Fruit fly (Drosophila melanogaster) whole organism, pupa: Measurements from ENCODE around the gene CG10254.

Experiments used
- CG10348 ChIP-seq: fragments of 200-800 bp; sonication (Bioruptor generic); IDR thresholded peaks from 2 replicates; pipeline ENCODE4 v1.3.6; 2022; ENCODE audit warnings: missing biosample characterization, missing genetic modification characterization
- CG15710 ChIP-seq: fragments of 200-800 bp; sonication (Bioruptor generic); optimal IDR thresholded peaks from 2 replicates; lab custom pipeline; 2018; ENCODE audit warnings: missing biosample characterization, mild to moderate bottlenecking, missing genetic modification characterization, moderate library complexity
- CG17806 ChIP-seq: fragments of 200-800 bp; sonication (Bioruptor generic); optimal IDR thresholded peaks from 2 replicates; lab custom pipeline; 2018; ENCODE audit warnings: missing biosample characterization, mild to moderate bottlenecking, missing genetic modification characterization, moderate library complexity
- CG8301 ChIP-seq: fragments of 200-800 bp; sonication (Bioruptor generic); optimal IDR thresholded peaks from 2 replicates; lab custom pipeline; 2018; ENCODE audit warnings: missing biosample characterization, mild to moderate bottlenecking, missing genetic modification characterization
- Snoo ChIP-seq: fragments of 200-800 bp; sonication (Bioruptor generic); optimal IDR thresholded peaks from 3 replicates; lab custom pipeline; 2017; ENCODE audit warnings: missing biosample characterization, mild to moderate bottlenecking, missing genetic modification characterization, inconsistent platforms
- rn ChIP-seq: fragments of 200-800 bp; sonication (Bioruptor generic); IDR thresholded peaks from 2 replicates; pipeline ENCODE4 v1.3.6; 2022; ENCODE audit warnings: missing biosample characterization, missing genetic modification characterization

- TF ChIP-seq rn (GFP tag; lab: Robert Waterston, UW) (no peak), CG15710 (peak; percentile 25), CG17806 (tag; lab: Kevin White, UChicago) (no peak), Snoo (tag; lab: Kevin White, UChicago) (peak; percentile 9), CG8301 (tag; lab: Kevin White, UChicago) (no peak), CG10348 (GFP tag; lab: Robert Waterston, UW) (no peak)
These were observed 37.1 kb downstream of the CG10254 start for dm6 chr3R:23657357-23658318.
